Worm (Caenorhabditis elegans): Measurements from ENCODE around the gene Y48C3A.5.

Gene Y48C3A.5

ce11 chrII:13337959-13338358 is 67.1 kb downstream of the Y48C3A.5 start, which contains the start of gene mrpl-20:
TSS of gene mrpl-20 (plus strand) at chrII:13338281.
- TF ChIP-seq C34F6.9 (tag; optimal IDR thresholded peaks at IDR 0.05) = peak; percentile 49
- TF ChIP-seq nhr-129 (tag; optimal IDR thresholded peaks at IDR 0.05) = peak; percentile 4
- no peak for TF ChIP-seq mab-5 (tag; optimal IDR thresholded peaks at IDR 0.05)
- peak in 1 of 2 experiments; percentile 58 for TF ChIP-seq lsy-2 (tag; optimal IDR thresholded peaks at IDR 0.05)
- peak; percentile 67 for TF ChIP-seq unc-55 (GFP tag; optimal IDR thresholded peaks at IDR 0.05)
- TF ChIP-seq gmeb-1 (tag; optimal IDR thresholded peaks at IDR 0.05) = peak; percentile 44
- no peak for TF ChIP-seq ama-1 (optimal IDR thresholded peaks at IDR 0.05)
- TF ChIP-seq elt-1 (tag; optimal IDR thresholded peaks at IDR 0.05) = no peak
- TF ChIP-seq elt-3 (tag; optimal IDR thresholded peaks at IDR 0.05) = no peak

- TF ChIP-seq sma-9 (GFP tag; optimal IDR thresholded peaks at IDR 0.05) = no peak
- no peak for TF ChIP-seq sma-9 (tag; optimal IDR thresholded peaks at IDR 0.05)
- TF ChIP-seq unc-55 (GFP tag; optimal IDR thresholded peaks at IDR 0.05) = no peak
- TF ChIP-seq nhr-10 (tag; optimal IDR thresholded peaks at IDR 0.05) = no peak
- TF ChIP-seq F13H6.1 (tag; optimal IDR thresholded peaks at IDR 0.05) = no peak
- no peak for TF ChIP-seq lin-11 (tag; optimal IDR thresholded peaks at IDR 0.05)
- TF ChIP-seq lin-13 (GFP tag; optimal IDR thresholded peaks at IDR 0.05) = no peak
Observed at ce11 chrII:13339984-13340383, 69.1 kb downstream of the Y48C3A.5 start.

ce11 chrII:13341320-13341719 is 70.4 kb downstream of the Y48C3A.5 start:
- TF ChIP-seq mdl-1 (tag; optimal IDR thresholded peaks at IDR 0.05) (no peak), ceh-82 (tag; optimal IDR thresholded peaks at IDR 0.05) (no peak), skn-1 (tag; optimal IDR thresholded peaks at IDR 0.05) (no peak), nhr-23 (tag; optimal IDR thresholded peaks at IDR 0.05) (no peak), lsy-2 (tag; optimal IDR thresholded peaks at IDR 0.05) (no peak), unc-62 (GFP tag; optimal IDR thresholded peaks at IDR 0.05) (no peak), nhr-77 (tag; optimal IDR thresholded peaks at IDR 0.05) (no peak), dmd-4 (tag; optimal IDR thresholded peaks at IDR 0.05) (no peak), lin-13 (GFP tag; optimal IDR thresholded peaks at IDR 0.05) (no peak), ztf-1 (GFP tag; conservative IDR thresholded peaks at IDR 0.05) (no peak), nhr-129 (tag; optimal IDR thresholded peaks at IDR 0.05) (no peak), nhr-11 (tag; optimal IDR thresholded peaks at IDR 0.05) (no peak), elt-3 (tag; optimal IDR thresholded peaks at IDR 0.05) (no peak)

Data from whole organism, L2 larva.